Worm (Caenorhabditis elegans) whole organism, mixed stage, embryonic: ENCODE data around the gene K06A4.10.

Experiments
- ceh-39 ChIP-seq: fragments of 150-350 bp; optimal IDR thresholded peaks from 2 replicates; lab custom pipeline; 2014; ENCODE audit warnings: missing biosample characterization, missing genetic modification characterization
- elt-3 ChIP-seq: fragments of 150-350 bp; optimal IDR thresholded peaks from 2 replicates; lab custom pipeline; 2014; ENCODE audit warnings: missing biosample characterization, missing genetic modification characterization
- lin-32 ChIP-seq: fragments of 200-800 bp; sonication (Bioruptor generic); optimal IDR thresholded peaks from 2 replicates; lab custom pipeline; 2018; ENCODE audit warnings: mild to moderate bottlenecking, missing genetic modification characterization, missing compliant biosample characterization
- lsy-2 ChIP-seq: fragments of 150-350 bp; optimal IDR thresholded peaks from 2 replicates; lab custom pipeline; 2014; ENCODE audit warnings: missing biosample characterization, missing genetic modification characterization
- mep-1 ChIP-seq: fragments of 150-350 bp; optimal IDR thresholded peaks from 2 replicates; lab custom pipeline; 2017; ENCODE audit warnings: missing biosample characterization, missing genetic modification reagents, missing genetic modification characterization, inconsistent platforms
- unc-120 ChIP-seq: sonication (generic microtip); optimal IDR thresholded peaks from 2 replicates; lab custom pipeline; 2017; ENCODE audit warnings: missing genetic modification characterization, missing compliant biosample characterization; ENCODE audit not compliant: poor library complexity, severe bottlenecking

K06A4.10 gene

DNA sequence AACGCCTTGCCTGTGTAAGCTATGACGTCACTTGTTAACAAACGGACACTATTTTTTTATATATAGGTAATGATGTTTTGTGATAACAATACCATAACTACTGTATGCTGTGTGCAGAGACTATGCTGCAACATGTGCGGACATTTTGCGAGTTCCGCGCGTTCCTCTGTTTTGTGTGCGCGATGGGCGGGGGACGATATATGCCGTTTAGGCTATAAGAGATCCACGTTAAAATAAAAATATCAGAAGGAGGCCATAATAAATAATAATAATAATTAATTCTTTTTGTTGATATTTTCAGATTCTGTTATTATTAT is 49.6 kb downstream of the K06A4.10 start:
- no peak for TF ChIP-seq lin-32 (GFP tag; lab: Kevin White, UChicago)
- TF ChIP-seq ceh-39 (tag; lab: Kevin White, UChicago) = no peak
- no peak for TF ChIP-seq unc-120
- no peak for TF ChIP-seq elt-3 (tag; lab: Kevin White, UChicago)
- no peak for TF ChIP-seq lsy-2 (tag; lab: Kevin White, UChicago)
- no peak for TF ChIP-seq mep-1 (tag; lab: Kevin White, UChicago)
